Fruit fly (Drosophila melanogaster) whole organism, embryonic: ENCODE data around the gene Syx5.
A peak's percentile ranks its signal among the peaks of the same experiment; 100 is the strongest.

Experiments used
- CG12155 ChIP-seq: fragments of 200-800 bp; sonication (Bioruptor generic); optimal IDR thresholded peaks from 3 replicates; lab custom pipeline; 2016; ENCODE audit warnings: missing biosample characterization, missing genetic modification characterization
- CG12219 ChIP-seq: fragments of 200-800 bp; sonication (Bioruptor generic); optimal IDR thresholded peaks from 3 replicates; lab custom pipeline; 2018; ENCODE audit warnings: missing biosample characterization, mild to moderate bottlenecking, missing genetic modification characterization
- CG16779 ChIP-seq: fragments of 200-800 bp; sonication (Bioruptor generic); IDR thresholded peaks from 2 replicates; pipeline ENCODE4 v1.3.6; 2022; ENCODE audit warnings: missing biosample characterization, missing genetic modification characterization
- CG18764 ChIP-seq: fragments of 200-800 bp; sonication (Bioruptor generic); optimal IDR thresholded peaks from 3 replicates; lab custom pipeline; 2016; ENCODE audit warnings: missing biosample characterization, missing genetic modification characterization
- CG2129 ChIP-seq: fragments of 200-800 bp; sonication (Bioruptor generic); IDR thresholded peaks from 2 replicates; pipeline ENCODE4 v1.3.6; 2022; ENCODE audit warnings: missing biosample characterization, missing genetic modification characterization; ENCODE audit not compliant: partially characterized antibody
- CG2202 ChIP-seq: fragments of 200-800 bp; sonication (Bioruptor generic); optimal IDR thresholded peaks from 2 replicates; lab custom pipeline; 2018; ENCODE audit warnings: missing biosample characterization, mild to moderate bottlenecking, missing genetic modification characterization
- CG2875 ChIP-seq: fragments of 200-800 bp; sonication (Bioruptor generic); optimal IDR thresholded peaks from 2 replicates; lab custom pipeline; 2017; ENCODE audit warnings: missing biosample characterization, mild to moderate bottlenecking, missing genetic modification characterization, missing genetic modification reagents
- CG31224 ChIP-seq: fragments of 200-800 bp; sonication (Bioruptor generic); IDR thresholded peaks from 2 replicates; pipeline ENCODE4 v1.3.6; 2022; ENCODE audit warnings: missing biosample characterization, missing genetic modification characterization
- CG31388 ChIP-seq: fragments of 200-800 bp; sonication (Bioruptor generic); optimal IDR thresholded peaks from 2 replicates; lab custom pipeline; 2016; ENCODE audit warnings: missing biosample characterization, missing genetic modification characterization
- CG33557 ChIP-seq: fragments of 200-800 bp; sonication (Bioruptor generic); optimal IDR thresholded peaks from 2 replicates; lab custom pipeline; 2019; ENCODE audit warnings: missing biosample characterization, mild to moderate bottlenecking, missing genetic modification characterization, moderate library complexity
- CG4854 ChIP-seq: fragments of 200-800 bp; sonication (Bioruptor generic); optimal IDR thresholded peaks from 2 replicates; lab custom pipeline; 2016; ENCODE audit warnings: missing biosample characterization, missing genetic modification characterization, inconsistent platforms
- CG6854 ChIP-seq: fragments of 200-800 bp; sonication (Bioruptor generic); optimal IDR thresholded peaks from 3 replicates; lab custom pipeline; 2017; ENCODE audit warnings: missing biosample characterization, mild to moderate bottlenecking, missing genetic modification characterization
- CG8089 ChIP-seq: fragments of 200-800 bp; sonication (Bioruptor generic); optimal IDR thresholded peaks from 3 replicates; lab custom pipeline; 2016; ENCODE audit warnings: missing biosample characterization, missing genetic modification characterization
- CG9817 ChIP-seq: fragments of 200-800 bp; sonication (Bioruptor generic); optimal IDR thresholded peaks from 2 replicates; lab custom pipeline; 2018; ENCODE audit warnings: missing biosample characterization, mild to moderate bottlenecking, missing genetic modification characterization, moderate library complexity
- Deaf1 ChIP-seq: fragments of 200-800 bp; optimal IDR thresholded peaks from 3 replicates; lab custom pipeline; 2019; ENCODE audit warnings: missing biosample characterization, mild to moderate bottlenecking, missing genetic modification characterization, moderate library complexity
- Fer2 ChIP-seq: fragments of 200-800 bp; sonication (Bioruptor generic); optimal IDR thresholded peaks from 2 replicates; lab custom pipeline; 2018; ENCODE audit warnings: missing biosample characterization, mild to moderate bottlenecking, missing genetic modification characterization, moderate library complexity
- Gug ChIP-seq: fragments of 200-800 bp; sonication (Bioruptor generic); IDR thresholded peaks from 4 replicates; pipeline ENCODE4 v1.3.6; 2022; ENCODE audit warnings: missing biosample characterization, missing genetic modification characterization
- HLHmδ ChIP-seq: fragments of 200-800 bp; sonication (Bioruptor generic); optimal IDR thresholded peaks from 2 replicates; lab custom pipeline; 2018; ENCODE audit warnings: missing biosample characterization, mild to moderate bottlenecking, missing genetic modification characterization, moderate library complexity
- Jarid2 ChIP-seq: fragments of 200-800 bp; sonication (Bioruptor generic); optimal IDR thresholded peaks from 3 replicates; lab custom pipeline; 2017; ENCODE audit warnings: mild to moderate bottlenecking, missing biosample characterization, missing genetic modification reagents, missing genetic modification characterization
- MTF-1 ChIP-seq: fragments of 200-800 bp; sonication (Bioruptor generic); optimal IDR thresholded peaks from 2 replicates; lab custom pipeline; 2018; ENCODE audit warnings: missing biosample characterization, mild to moderate bottlenecking, missing genetic modification characterization, borderline replicate concordance
- Meics ChIP-seq: fragments of 200-800 bp; sonication (Bioruptor generic); optimal IDR thresholded peaks from 2 replicates; lab custom pipeline; 2017; ENCODE audit warnings: missing biosample characterization, mild to moderate bottlenecking, missing genetic modification characterization
- NK7.1 ChIP-seq: fragments of 200-800 bp; sonication (Bioruptor generic); optimal IDR thresholded peaks from 3 replicates; lab custom pipeline; 2016; ENCODE audit warnings: missing biosample characterization, missing genetic modification characterization
- NfI ChIP-seq: fragments of 200-800 bp; sonication (Bioruptor generic); optimal IDR thresholded peaks from 3 replicates; lab custom pipeline; 2018; ENCODE audit warnings: missing biosample characterization, mild to moderate bottlenecking, missing genetic modification characterization, moderate library complexity
- Pdp1 ChIP-seq, 2 experiments: fragments of 200-800 bp; sonication (Bioruptor generic); optimal IDR thresholded peaks; 3 replicates each; lab custom pipeline; 2016; ENCODE audit warnings: missing biosample characterization in 2 of 2, missing genetic modification characterization in 2 of 2, mild to moderate bottlenecking in 1 of 2, moderate library complexity in 1 of 2
- Rfx ChIP-seq: fragments of 200-800 bp; sonication (Bioruptor generic); IDR thresholded peaks from 2 replicates; pipeline ENCODE4 v1.3.6; 2022; ENCODE audit warnings: missing biosample characterization, missing genetic modification characterization
- Vsx1 ChIP-seq: fragments of 200-800 bp; sonication (Bioruptor generic); optimal IDR thresholded peaks from 2 replicates; lab custom pipeline; 2017; ENCODE audit warnings: missing biosample characterization, mild to moderate bottlenecking, missing genetic modification characterization, missing genetic modification reagents
- ab ChIP-seq: fragments of 200-800 bp; sonication (Bioruptor generic); optimal IDR thresholded peaks from 2 replicates; lab custom pipeline; 2016; ENCODE audit warnings: missing biosample characterization, missing genetic modification characterization
- abd-A ChIP-seq: fragments of 200-800 bp; sonication (Bioruptor generic); optimal IDR thresholded peaks from 3 replicates; lab custom pipeline; 2019; ENCODE audit warnings: missing biosample characterization, mild to moderate bottlenecking, missing genetic modification characterization, moderate library complexity
- amos ChIP-seq: fragments of 200-800 bp; sonication (Bioruptor generic); IDR thresholded peaks from 2 replicates; pipeline ENCODE4 v1.3.6; 2022; ENCODE audit warnings: missing biosample characterization, missing genetic modification characterization; ENCODE audit not compliant: partially characterized antibody
- aop ChIP-seq: fragments of 200-800 bp; sonication (Bioruptor generic); IDR thresholded peaks from 2 replicates; pipeline ENCODE4 v1.3.6; 2022; ENCODE audit warnings: missing biosample characterization, missing genetic modification characterization
- ash1 ChIP-seq: fragments of 200-800 bp; sonication (Bioruptor generic); optimal IDR thresholded peaks from 2 replicates; lab custom pipeline; 2018; ENCODE audit warnings: missing biosample characterization, mild to moderate bottlenecking, missing genetic modification characterization
- bab2 ChIP-seq: fragments of 200-800 bp; sonication (Bioruptor generic); optimal IDR thresholded peaks from 2 replicates; lab custom pipeline; 2016; ENCODE audit warnings: missing biosample characterization, missing genetic modification characterization
- bcd ChIP-seq: fragments of 200-800 bp; sonication (Bioruptor generic); optimal IDR thresholded peaks from 2 replicates; lab custom pipeline; 2017; ENCODE audit warnings: missing biosample characterization, mild to moderate bottlenecking, missing genetic modification characterization
- bigmax ChIP-seq: fragments of 200-800 bp; sonication (Bioruptor generic); optimal IDR thresholded peaks from 2 replicates; lab custom pipeline; 2018; ENCODE audit warnings: missing biosample characterization, mild to moderate bottlenecking, missing genetic modification characterization
- cwo ChIP-seq: fragments of 200-800 bp; sonication (Bioruptor generic); optimal IDR thresholded peaks from 3 replicates; lab custom pipeline; 2017; ENCODE audit warnings: missing biosample characterization, missing genetic modification characterization, mild to moderate bottlenecking, moderate library complexity, missing genetic modification reagents
- dpn ChIP-seq, 2 experiments: fragments of 200-800 bp; sonication (Bioruptor generic); optimal IDR thresholded peaks; 3 replicates each; lab custom pipeline; 2016; ENCODE audit warnings: missing biosample characterization in 2 of 2, missing genetic modification characterization in 2 of 2
- fd3F ChIP-seq: fragments of 200-800 bp; sonication (Bioruptor generic); optimal IDR thresholded peaks from 2 replicates; lab custom pipeline; 2018; ENCODE audit warnings: missing biosample characterization, mild to moderate bottlenecking, missing genetic modification characterization, moderate library complexity
- gce ChIP-seq: fragments of 200-800 bp; sonication (Bioruptor generic); IDR thresholded peaks from 3 replicates; pipeline ENCODE4 v1.3.6; 2022; ENCODE audit warnings: missing biosample characterization, missing genetic modification characterization
- gem ChIP-seq: fragments of 200-800 bp; sonication (Bioruptor generic); optimal IDR thresholded peaks from 2 replicates; lab custom pipeline; 2019; ENCODE audit warnings: missing biosample characterization, mild to moderate bottlenecking, missing genetic modification characterization, moderate library complexity
- knrl ChIP-seq: fragments of 200-800 bp; sonication (Bioruptor generic); IDR thresholded peaks from 3 replicates; pipeline ENCODE4 v1.3.6; 2022; ENCODE audit warnings: missing biosample characterization, missing genetic modification characterization; ENCODE audit not compliant: partially characterized antibody
- phol ChIP-seq: fragments of 200-800 bp; sonication (Bioruptor generic); optimal IDR thresholded peaks from 3 replicates; lab custom pipeline; 2018; ENCODE audit warnings: missing biosample characterization, mild to moderate bottlenecking, missing genetic modification characterization, moderate library complexity
- rib ChIP-seq: fragments of 200-800 bp; sonication (Bioruptor generic); IDR thresholded peaks from 2 replicates; pipeline ENCODE4 v1.3.6; 2022; ENCODE audit warnings: missing biosample characterization, missing genetic modification characterization
- scrt ChIP-seq: fragments of 200-800 bp; sonication (Bioruptor generic); optimal IDR thresholded peaks from 2 replicates; lab custom pipeline; 2018; ENCODE audit warnings: missing biosample characterization, mild to moderate bottlenecking, missing genetic modification characterization, moderate library complexity
- slbo ChIP-seq: fragments of 200-800 bp; sonication (Bioruptor generic); IDR thresholded peaks from 2 replicates; pipeline ENCODE4 v1.3.6; 2022; ENCODE audit warnings: missing biosample characterization, missing genetic modification characterization
- sqz ChIP-seq: fragments of 200-800 bp; sonication (Bioruptor generic); optimal IDR thresholded peaks from 3 replicates; lab custom pipeline; 2018; ENCODE audit warnings: missing biosample characterization, mild to moderate bottlenecking, missing genetic modification characterization
- stwl ChIP-seq: fragments of 200-800 bp; sonication (Bioruptor generic); optimal IDR thresholded peaks from 3 replicates; lab custom pipeline; 2018; ENCODE audit warnings: missing biosample characterization, mild to moderate bottlenecking, missing genetic modification characterization, moderate library complexity
- tap ChIP-seq: fragments of 200-800 bp; optimal IDR thresholded peaks from 3 replicates; lab custom pipeline; 2019; ENCODE audit warnings: missing biosample characterization, mild to moderate bottlenecking, missing genetic modification characterization, moderate library complexity
- unc-4 ChIP-seq: fragments of 200-800 bp; sonication (Bioruptor generic); IDR thresholded peaks from 2 replicates; pipeline ENCODE4 v1.3.6; 2022; ENCODE audit warnings: missing biosample characterization, missing genetic modification characterization; ENCODE audit not compliant: partially characterized antibody

Syx5 gene

DNA sequence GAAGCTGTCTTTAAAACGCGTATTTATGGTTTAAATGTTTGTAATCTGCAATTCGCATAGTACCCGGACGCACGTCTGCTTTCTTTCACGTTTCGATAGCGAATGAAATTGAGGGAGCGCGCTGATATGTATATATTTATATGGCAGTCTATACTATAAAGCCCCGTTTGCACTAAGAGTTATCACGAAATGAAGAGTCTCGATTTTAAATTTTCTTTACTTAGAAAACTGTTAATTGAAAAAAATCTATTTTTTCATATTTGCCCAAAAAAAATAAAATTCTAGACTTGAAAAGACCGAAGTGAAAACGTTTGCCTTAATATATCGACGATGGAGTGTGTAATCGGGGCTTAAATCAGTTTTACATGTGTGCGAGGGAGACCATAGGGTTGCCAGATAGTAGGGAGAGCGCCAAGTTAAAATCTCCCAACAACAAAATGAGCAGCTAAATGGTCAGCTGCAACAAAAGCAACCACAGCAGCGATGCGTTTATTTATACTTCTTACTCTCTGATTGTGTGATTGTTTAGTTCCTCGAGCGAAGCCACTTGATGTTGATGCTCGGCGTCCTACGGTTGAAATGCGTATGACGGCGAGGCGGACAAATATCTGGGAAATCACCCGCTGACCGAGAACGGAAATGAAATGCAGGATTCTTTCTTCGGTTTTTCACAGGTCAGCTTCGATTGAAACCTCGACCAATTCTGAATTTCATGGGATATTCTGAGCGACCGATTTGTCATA is 18.5 kb downstream of the Syx5 start, which contains the start of gene cact (continued):
- TF ChIP-seq NK7.1 (GFP tag; lab: Kevin White, UChicago) (peak; percentile 85), abd-A (peak; percentile 94), rib (GFP tag; lab: Robert Waterston, UW) (peak; percentile 66), HLHmδ (GFP tag; lab: Kevin White, UChicago) (peak; percentile 72), NfI (peak; percentile 92), CG16779 (peak; percentile 68; the same call in 1 of the 2 replicates), CG6854 (peak; percentile 87), Pdp1 (GFP tag; optimal IDR thresholded peaks at IDR 0.05; lab: Kevin White, UChicago) (peak; percentile 92 to 94), aop (GFP tag; lab: Robert Waterston, UW) (no peak), sqz (GFP tag; lab: Kevin White, UChicago) (peak; percentile 59), ash1 (no peak), CG8089 (peak; percentile 92), gce (no peak), CG12155 (peak; percentile 95), Vsx1 (GFP tag; lab: Kevin White, UChicago) (peak; percentile 79), Jarid2 (GFP tag; lab: Kevin White, UChicago) (peak; percentile 82), tap (tag; lab: Kevin White, UChicago) (peak; percentile 71), dpn (GFP tag; optimal IDR thresholded peaks at IDR 0.05; lab: Kevin White, UChicago) (peak; percentile 95), fd3F (GFP tag; lab: Kevin White, UChicago) (peak; percentile 88), ab (peak; percentile 47), CG31388 (peak; percentile 77), bab2 (peak; percentile 94), CG18764 (GFP tag; lab: Kevin White, UChicago) (peak; percentile 85), CG9817 (tag; lab: Kevin White, UChicago) (peak; percentile 92), CG12219 (GFP tag; lab: Kevin White, UChicago) (peak; percentile 75), CG2202 (tag; lab: Kevin White, UChicago) (peak; percentile 76), Rfx (GFP tag; lab: Robert Waterston, UW) (peak; percentile 93), bcd (peak; percentile 92), phol (tag; lab: Kevin White, UChicago) (peak; percentile 95), MTF-1 (GFP tag; lab: Kevin White, UChicago) (peak; percentile 40), knrl (peak; percentile 75), slbo (GFP tag; lab: Robert Waterston, UW) (peak; percentile 92), Gug (GFP tag; lab: Robert Waterston, UW) (peak; percentile 87), CG2129 (GFP tag; lab: Robert Waterston, UW) (no peak), bigmax (GFP tag; lab: Kevin White, UChicago) (peak; percentile 4), cwo (GFP tag; lab: Kevin White, UChicago) (peak; percentile 89), amos (GFP tag; lab: Robert Waterston, UW) (0 out of 2 replicates have a peak, but pooled peaks have one; percentile 30), CG4854 (GFP tag; lab: Kevin White, UChicago) (peak; percentile 85), Deaf1 (tag; lab: Kevin White, UChicago) (peak; percentile 73), gem (peak; percentile 97), CG31224 (GFP tag; lab: Robert Waterston, UW) (peak; percentile 82), Meics (GFP tag; lab: Kevin White, UChicago) (peak; percentile 92), Fer2 (tag; lab: Kevin White, UChicago) (peak; percentile 76), unc-4 (GFP tag; lab: Robert Waterston, UW) (peak; percentile 63), CG2875 (GFP tag; lab: Kevin White, UChicago) (peak; percentile 76), scrt (GFP tag; lab: Kevin White, UChicago) (peak; percentile 82), stwl (tag; lab: Kevin White, UChicago) (peak; percentile 80), CG33557 (peak; percentile 79)
